Worm (Caenorhabditis elegans) whole organism, midembryonic: ENCODE measurements around the gene F38B7.11.

Source experiments
- flt-1 ChIP-seq: fragments of 200-800 bp; sonication (Bioruptor generic); IDR thresholded peaks from 2 replicates; pipeline ENCODE4 v1.3.6; 2022; ENCODE audit warnings: missing genetic modification characterization, missing compliant biosample characterization
- klf-2 ChIP-seq: fragments of 200-800 bp; sonication (Bioruptor generic); conservative IDR thresholded peaks from 2 replicates; pipeline ENCODE4 v1.3.6; 2022; ENCODE audit warnings: missing genetic modification reagents, missing genetic modification characterization, missing compliant biosample characterization
- ref-1 ChIP-seq: fragments of 200-800 bp; sonication (Bioruptor generic); conservative IDR thresholded peaks from 2 replicates; pipeline ENCODE4 v1.3.6; 2022; ENCODE audit warnings: missing genetic modification reagents, missing genetic modification characterization, missing compliant biosample characterization
- ztf-23 ChIP-seq: fragments of 200-800 bp; sonication (Bioruptor generic); IDR thresholded peaks from 2 replicates; pipeline ENCODE4 v1.3.6; 2022; ENCODE audit warnings: missing genetic modification reagents, missing genetic modification characterization, missing compliant biosample characterization
- ztf-29 ChIP-seq: fragments of 200-800 bp; sonication (Bioruptor generic); IDR thresholded peaks from 2 replicates; pipeline ENCODE4 v1.3.6; 2022; ENCODE audit warnings: missing genetic modification reagents, missing genetic modification characterization, missing compliant biosample characterization

DNA sequence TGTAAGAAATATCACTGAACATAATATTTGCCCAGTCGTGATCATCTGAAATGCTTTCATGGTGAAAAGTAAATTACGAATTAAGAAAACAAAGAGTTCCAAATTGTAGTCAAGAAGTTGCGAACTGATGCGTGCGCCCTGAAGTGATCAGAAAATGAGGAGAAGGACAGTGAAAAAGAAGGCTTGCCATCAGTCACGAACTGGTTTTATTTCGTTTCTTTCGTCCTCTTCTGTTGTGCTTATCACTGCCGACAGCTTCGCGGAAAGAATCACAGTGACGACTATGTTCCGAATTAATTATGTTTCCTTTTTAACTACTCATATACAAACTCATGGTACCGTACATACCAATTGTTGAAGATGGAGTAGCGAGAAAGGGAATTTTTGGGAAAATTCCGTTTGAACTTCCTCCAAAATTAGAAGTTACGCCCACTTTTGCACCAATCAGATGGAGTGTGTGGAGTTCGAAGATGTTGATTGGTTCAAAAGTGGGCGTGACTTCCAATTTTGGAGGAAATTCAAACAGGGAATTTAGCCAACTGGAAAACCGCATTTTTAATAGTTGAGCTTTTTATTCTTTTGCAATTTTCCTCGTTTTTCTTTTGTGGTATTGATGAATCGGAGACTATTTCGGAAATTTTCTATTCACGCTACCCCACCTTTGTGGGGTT is 43.7 kb upstream of the F38B7.11 start, which contains the start of gene C55A6.12:
- 0 out of 2 replicates have a peak, but pooled peaks have one; percentile 32 for TF ChIP-seq ztf-23
- TF ChIP-seq ref-1 (GFP tag; lab: Robert Waterston, UW), result no peak
- TF ChIP-seq klf-2 (GFP tag; lab: Robert Waterston, UW), result no peak
- no peak for TF ChIP-seq ztf-29 (GFP tag; lab: Robert Waterston, UW)
- no peak for TF ChIP-seq flt-1 (GFP tag; lab: Robert Waterston, UW)
